Worm (Caenorhabditis elegans) whole organism, L4 larva: Measurements from ENCODE around the gene crp-1.

ENCODE experiments used
- F10B5.3 ChIP-seq: sonication (generic microtip); optimal IDR thresholded peaks from 2 replicates; lab custom pipeline; 2016; ENCODE audit warnings: mild to moderate bottlenecking, missing genetic modification characterization, missing compliant biosample characterization
- F37D6.2 ChIP-seq: sonication (generic microtip); optimal IDR thresholded peaks from 2 replicates; lab custom pipeline; 2016; ENCODE audit warnings: mild to moderate bottlenecking, missing genetic modification characterization, missing compliant biosample characterization
- T20F7.1 ChIP-seq: fragments of 200-800 bp; sonication (Bioruptor generic); optimal IDR thresholded peaks from 2 replicates; lab custom pipeline; 2018; ENCODE audit warnings: mild to moderate bottlenecking, missing genetic modification characterization, missing compliant biosample characterization
- aha-1 ChIP-seq: fragments of 150-350 bp; peaks from one replicate; lab custom pipeline; 2014; ENCODE audit warnings: missing biosample characterization, missing genetic modification characterization
- ceh-44 ChIP-seq: fragments of 200-800 bp; sonication (Bioruptor generic); IDR thresholded peaks from 2 replicates; pipeline ENCODE4 v1.3.6; 2022; ENCODE audit warnings: missing genetic modification reagents, missing genetic modification characterization, missing compliant biosample characterization
- daf-12 ChIP-seq: fragments of 150-350 bp; optimal IDR thresholded peaks from 2 replicates; lab custom pipeline; 2014; ENCODE audit warnings: missing biosample characterization, missing genetic modification reagents, missing genetic modification characterization
- daf-16 ChIP-seq, 3 experiments: sonication (generic microtip); optimal IDR thresholded peaks; 2 replicates each; lab custom pipeline; 2016 to 2017; ENCODE audit warnings: missing genetic modification characterization in 3 of 3, missing genetic modification reagents in 3 of 3, mild to moderate bottlenecking in 2 of 3, missing compliant biosample characterization in 2 of 3, missing biosample characterization in 1 of 3, moderate library complexity in 1 of 3
- dmd-8 ChIP-seq: fragments of 200-800 bp; sonication (Bioruptor generic); IDR thresholded peaks from 2 replicates; pipeline ENCODE4 v1.3.6; 2022; ENCODE audit warnings: missing genetic modification characterization, missing compliant biosample characterization
- dve-1 ChIP-seq: sonication (generic microtip); optimal IDR thresholded peaks from 2 replicates; lab custom pipeline; 2017; ENCODE audit warnings: antibody characterized with exemption, mild to moderate bottlenecking, missing genetic modification characterization, missing compliant biosample characterization; ENCODE audit not compliant: insufficient read depth
- egl-27 ChIP-seq: sonication (generic microtip); optimal IDR thresholded peaks from 3 replicates; lab custom pipeline; 2017; ENCODE audit warnings: missing biosample characterization, missing genetic modification reagents, missing genetic modification characterization
- egl-43 ChIP-seq: fragments of 200-800 bp; sonication (Bioruptor generic); IDR thresholded peaks from 2 replicates; pipeline ENCODE4 v1.3.6; 2022; ENCODE audit warnings: missing genetic modification reagents, missing genetic modification characterization, missing compliant biosample characterization
- hif-1 ChIP-seq, 2 experiments: sonication (generic microtip); optimal IDR thresholded peaks; 2 replicates each; lab custom pipeline; 2016 to 2017; ENCODE audit warnings: missing compliant biosample characterization in 2 of 2, missing genetic modification characterization in 2 of 2, missing genetic modification reagents in 2 of 2, missing genotype in 2 of 2, mild to moderate bottlenecking in 1 of 2
- hlh-30 ChIP-seq: sonication (generic microtip); optimal IDR thresholded peaks from 2 replicates; lab custom pipeline; 2017; ENCODE audit warnings: antibody characterized with exemption, mild to moderate bottlenecking, missing genetic modification characterization, missing compliant biosample characterization; ENCODE audit not compliant: insufficient read depth
- hmg-1.1 ChIP-seq: fragments of 200-800 bp; sonication (Bioruptor generic); IDR thresholded peaks from 2 replicates; pipeline ENCODE4 v1.3.6; 2022; ENCODE audit warnings: missing genetic modification reagents, missing genetic modification characterization, missing compliant biosample characterization
- jun-1 ChIP-seq: fragments of 150-350 bp; optimal IDR thresholded peaks from 2 replicates; lab custom pipeline; 2014; ENCODE audit warnings: missing biosample characterization, missing genetic modification reagents, missing genetic modification characterization
- lin-38 ChIP-seq: fragments of 200-800 bp; sonication (Bioruptor generic); IDR thresholded peaks from 2 replicates; pipeline ENCODE4 v1.3.6; 2022; ENCODE audit warnings: missing genetic modification reagents, missing genetic modification characterization, missing compliant biosample characterization
- lin-39 ChIP-seq: fragments of 150-350 bp; optimal IDR thresholded peaks from 2 replicates; lab custom pipeline; 2014; ENCODE audit warnings: missing biosample characterization, missing genetic modification reagents, missing genetic modification characterization
- madf-9 ChIP-seq: fragments of 200-800 bp; sonication (Bioruptor generic); conservative IDR thresholded peaks from 2 replicates; pipeline ENCODE4 v1.3.6; 2022; ENCODE audit warnings: missing genetic modification reagents, missing genetic modification characterization, missing compliant biosample characterization
- mdl-1 ChIP-seq, 2 experiments: fragments of 150-350 bp in 1 of 2; sonication (generic microtip) in 1 of 2; optimal IDR thresholded peaks; 2 replicates each; lab custom pipeline; 2014 to 2017; ENCODE audit warnings: missing biosample characterization in 2 of 2, missing genetic modification characterization in 2 of 2
- mdt-29 ChIP-seq: fragments of 200-800 bp; sonication (Bioruptor generic); IDR thresholded peaks from 2 replicates; pipeline ENCODE4 v1.3.6; 2022; ENCODE audit warnings: missing genetic modification reagents, missing genetic modification characterization, missing compliant biosample characterization
- nhr-10 ChIP-seq: fragments of 150-350 bp; optimal IDR thresholded peaks from 2 replicates; lab custom pipeline; 2014; ENCODE audit warnings: missing biosample characterization, missing genetic modification characterization
- nhr-11 ChIP-seq: fragments of 150-350 bp; optimal IDR thresholded peaks from 2 replicates; lab custom pipeline; 2014; ENCODE audit warnings: missing biosample characterization, missing genetic modification characterization
- nhr-111 ChIP-seq: fragments of 200-800 bp; sonication (Bioruptor generic); optimal IDR thresholded peaks from 2 replicates; lab custom pipeline; 2018; ENCODE audit warnings: mild to moderate bottlenecking, missing genetic modification characterization, missing compliant biosample characterization
- nhr-28 ChIP-seq: fragments of 150-350 bp; optimal IDR thresholded peaks from 2 replicates; lab custom pipeline; 2014; ENCODE audit warnings: missing biosample characterization, missing genetic modification characterization
- nhr-42 ChIP-seq: fragments of 200-800 bp; sonication (Bioruptor generic); IDR thresholded peaks from 2 replicates; pipeline ENCODE4 v1.3.6; 2022; ENCODE audit warnings: missing genetic modification characterization, missing compliant biosample characterization
- nhr-48 ChIP-seq: sonication (generic microtip); optimal IDR thresholded peaks from 2 replicates; lab custom pipeline; 2016; ENCODE audit warnings: mild to moderate bottlenecking, missing genetic modification characterization, missing compliant biosample characterization
- nhr-6 ChIP-seq: fragments of 150-350 bp; optimal IDR thresholded peaks from 2 replicates; lab custom pipeline; 2014; ENCODE audit warnings: missing biosample characterization, missing genetic modification characterization
- nhr-77 ChIP-seq: fragments of 150-350 bp; optimal IDR thresholded peaks from 2 replicates; lab custom pipeline; 2014; ENCODE audit warnings: missing biosample characterization, missing genetic modification characterization
- pha-4 ChIP-seq, 2 experiments: fragments of 150-350 bp in 1 of 2; fragments of 200-800 bp in 1 of 2; sonication (Bioruptor generic) in 1 of 2; IDR thresholded peaks in 1 of 2; optimal IDR thresholded peaks in 1 of 2; 2 replicates each; pipeline versions ENCODE4 v1.3.6 to Lab custom; 2014 to 2022; ENCODE audit warnings: missing genetic modification characterization in 2 of 2, missing genetic modification reagents in 2 of 2, missing biosample characterization in 1 of 2, missing compliant biosample characterization in 1 of 2
- pqm-1 ChIP-seq: sonication (generic microtip); optimal IDR thresholded peaks from 2 replicates; lab custom pipeline; 2017; ENCODE audit warnings: missing biosample characterization, missing genetic modification characterization
- rbr-2 ChIP-seq: sonication (generic microtip); optimal IDR thresholded peaks from 2 replicates; lab custom pipeline; 2016; ENCODE audit warnings: missing genotype, missing genetic modification characterization, missing compliant biosample characterization
- saeg-2 ChIP-seq: fragments of 200-800 bp; sonication (Bioruptor generic); IDR thresholded peaks from 2 replicates; pipeline ENCODE4 v1.3.6; 2022; ENCODE audit warnings: missing genetic modification reagents, missing genetic modification characterization, missing compliant biosample characterization
- sdz-12 ChIP-seq: fragments of 200-800 bp; sonication (Bioruptor generic); optimal IDR thresholded peaks from 2 replicates; lab custom pipeline; 2018; ENCODE audit warnings: mild to moderate bottlenecking, missing genetic modification characterization, missing compliant biosample characterization
- set-16 ChIP-seq: fragments of 200-800 bp; sonication (Bioruptor generic); IDR thresholded peaks from 2 replicates; pipeline ENCODE4 v1.3.6; 2022; ENCODE audit warnings: missing genetic modification reagents, missing genetic modification characterization, missing compliant biosample characterization
- snpc-4 ChIP-seq: fragments of 150-350 bp; optimal IDR thresholded peaks from 2 replicates; lab custom pipeline; 2014; ENCODE audit warnings: missing biosample characterization, missing genetic modification characterization
- unc-39 ChIP-seq: sonication (generic microtip); optimal IDR thresholded peaks from 2 replicates; lab custom pipeline; 2017; ENCODE audit warnings: missing biosample characterization, missing genetic modification characterization
- unc-62 ChIP-seq, 3 experiments: fragments of 150-350 bp in 1 of 3; sonication (generic microtip); optimal IDR thresholded peaks in 2 of 3; peaks in 1 of 3; 1 replicate in 1 of 3; 2 replicates in 2 of 3; lab custom pipeline; 2014 to 2017; ENCODE audit warnings: missing biosample characterization in 3 of 3, missing genetic modification characterization in 3 of 3, missing genetic modification reagents in 3 of 3, missing genotype in 1 of 3
- zag-1 ChIP-seq: fragments of 150-350 bp; optimal IDR thresholded peaks from 2 replicates; lab custom pipeline; 2014; ENCODE audit warnings: missing biosample characterization, missing genetic modification characterization
- zfp-2 ChIP-seq: sonication (generic microtip); optimal IDR thresholded peaks from 2 replicates; lab custom pipeline; 2016; ENCODE audit warnings: mild to moderate bottlenecking, missing genetic modification characterization, missing compliant biosample characterization
- zip-2 ChIP-seq: fragments of 150-350 bp; optimal IDR thresholded peaks from 2 replicates; lab custom pipeline; 2014; ENCODE audit warnings: missing biosample characterization, missing genetic modification characterization
- ztf-7 ChIP-seq: fragments of 150-350 bp; optimal IDR thresholded peaks from 2 replicates; lab custom pipeline; 2014; ENCODE audit warnings: missing biosample characterization, missing genetic modification characterization

crp-1 gene

ce11 chrV:10503011-10503410, 24.6 kb downstream of the crp-1 start, which contains the start of gene C35A5.11:
C35A5.11 (minus strand) TSS chrV:10503111.
- no peak for TF ChIP-seq lin-38 (GFP tag; lab: Robert Waterston, UW)
- TF ChIP-seq unc-62 (GFP tag; optimal IDR thresholded peaks at IDR 0.05 in 1 of 2; lab: Kevin White, UChicago) = peak in 1 of 2 experiments; percentile 20
- TF ChIP-seq unc-62 (tag; optimal IDR thresholded peaks at IDR 0.05; lab: Kevin White, UChicago) = no peak

ce11 chrV:10503893-10504292, 25.5 kb downstream of the crp-1 start, which contains the start of gene C35A5.10:
C35A5.10 (plus strand) TSS chrV:10504193.
- TF ChIP-seq F10B5.3 (tag; lab: Kevin White, UChicago) (no peak), set-16 (GFP tag; lab: Robert Waterston, UW) (no peak), nhr-77 (tag; lab: Kevin White, UChicago) (no peak), nhr-10 (tag; lab: Kevin White, UChicago) (no peak), snpc-4 (no peak), daf-12 (tag; lab: Kevin White, UChicago) (no peak), lin-39 (tag; lab: Kevin White, UChicago) (no peak), pqm-1 (tag; lab: Kevin White, UChicago) (no peak), zip-2 (no peak), rbr-2 (no peak), pha-4 (GFP tag; IDR thresholded peaks at IDR 0.05; lab: Robert Waterston, UW) (no peak), pha-4 (tag; optimal IDR thresholded peaks at IDR 0.05; lab: Kevin White, UChicago) (no peak), unc-39 (tag; lab: Kevin White, UChicago) (no peak)

DNA sequence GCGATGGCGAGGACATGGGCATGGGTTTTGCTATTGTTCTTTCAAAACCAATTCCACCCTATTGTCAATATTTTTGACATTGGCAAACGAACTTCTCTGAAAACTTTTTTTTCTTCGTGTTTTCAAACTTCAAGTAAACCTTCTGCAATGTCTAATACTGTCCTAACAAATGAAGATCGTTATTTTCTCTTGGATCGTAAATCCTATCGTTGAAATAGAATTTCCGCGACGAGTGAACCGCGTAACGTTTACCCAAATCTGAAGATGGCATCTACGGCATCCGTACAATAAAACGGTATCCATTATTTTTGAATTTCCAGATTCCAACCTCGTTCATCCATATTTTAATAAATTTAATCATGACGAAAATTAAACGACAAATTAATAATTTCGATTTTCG, 27.2 kb downstream of the crp-1 start, which contains the start of gene C35A5.5:
Gene C35A5.5 (plus strand): TSS at position 301 of the 400 bp plus-strand sequence.
- TF ChIP-seq jun-1 (no peak), ceh-44 (no peak), nhr-11 (tag; lab: Kevin White, UChicago) (no peak), nhr-10 (tag; lab: Kevin White, UChicago) (no peak), daf-16 (GFP tag; optimal IDR thresholded peaks at IDR 0.05; lab: Kevin White, UChicago) (no peak), daf-16 (tag; optimal IDR thresholded peaks at IDR 0.05; lab: Kevin White, UChicago) (no peak), nhr-6 (tag; lab: Kevin White, UChicago) (no peak), hmg-1.1 (GFP tag; lab: Robert Waterston, UW) (no peak), egl-27 (no peak), mdl-1 (tag; optimal IDR thresholded peaks at IDR 0.05; lab: Kevin White, UChicago) (no peak), dve-1 (tag; lab: Kevin White, UChicago) (no peak), F37D6.2 (tag; lab: Kevin White, UChicago) (no peak), dmd-8 (GFP tag; lab: Robert Waterston, UW) (no peak), T20F7.1 (GFP tag; lab: Kevin White, UChicago) (no peak), nhr-42 (GFP tag; lab: Robert Waterston, UW) (no peak), nhr-111 (no peak), nhr-28 (no peak)
- TF ChIP-seq, all 104 proteins: peak for 0

ce11 chrV:10508855-10509254, 30.5 kb downstream of the crp-1 start, which contains the start of gene C35A5.6:
C35A5.6 (plus strand) TSS chrV:10509137.
- TF ChIP-seq saeg-2 (GFP tag; lab: Robert Waterston, UW) = no peak
- TF ChIP-seq nhr-10 (tag; lab: Kevin White, UChicago) = no peak
- no peak for TF ChIP-seq sdz-12 (GFP tag; lab: Kevin White, UChicago)
- TF ChIP-seq nhr-111 = no peak
- peak; percentile 16 for TF ChIP-seq nhr-28
- no peak for TF ChIP-seq nhr-48 (tag; lab: Kevin White, UChicago)
- no peak for TF ChIP-seq mdt-29 (GFP tag; lab: Robert Waterston, UW)
- no peak for TF ChIP-seq hif-1 (tag; optimal IDR thresholded peaks at IDR 0.05; lab: Kevin White, UChicago)
- no peak for TF ChIP-seq madf-9 (GFP tag; lab: Robert Waterston, UW)
- TF ChIP-seq zag-1 (tag; lab: Kevin White, UChicago) = no peak
- peak; percentile 52 for TF ChIP-seq hlh-30 (tag; lab: Kevin White, UChicago)
- TF ChIP-seq ztf-7 = peak; percentile 97
- no peak for TF ChIP-seq egl-43 (GFP tag; lab: Robert Waterston, UW)
- no peak for TF ChIP-seq zfp-2
- no peak for TF ChIP-seq aha-1 (tag; lab: Kevin White, UChicago)
